Fruit fly (Drosophila melanogaster): ENCODE results near the gene CG2931.

dm6 chr3R:5611733-5612132, 43.3 kb upstream of the CG2931 start:
- TF ChIP-seq CG11762 (GFP tag; optimal IDR thresholded peaks at IDR 0.05; ENCODE audit: insufficient read depth) = no peak
- TF ChIP-seq net (GFP tag; optimal IDR thresholded peaks at IDR 0.05) = no peak
- TF ChIP-seq fd59A (GFP tag; optimal IDR thresholded peaks at IDR 0.05) = no peak
- no peak for TF ChIP-seq CG10669 (GFP tag; optimal IDR thresholded peaks at IDR 0.05)
- no peak for TF ChIP-seq CG11902 (GFP tag; optimal IDR thresholded peaks at IDR 0.05)
- no peak for TF ChIP-seq acj6 (GFP tag; optimal IDR thresholded peaks at IDR 0.05)
- TF ChIP-seq Eip93F (GFP tag; optimal IDR thresholded peaks at IDR 0.05) = no peak
- TF ChIP-seq OdsH (GFP tag; optimal IDR thresholded peaks at IDR 0.05) = no peak
- TF ChIP-seq dsx (GFP tag; optimal IDR thresholded peaks at IDR 0.05; ENCODE audit: poor library complexity, severe bottlenecking) = no peak
- TF ChIP-seq Gug (GFP tag; IDR thresholded peaks at IDR 0.05) = no peak
- no peak for TF ChIP-seq vri (GFP tag; optimal IDR thresholded peaks at IDR 0.05)
- no peak for TF ChIP-seq spab (GFP tag; optimal IDR thresholded peaks at IDR 0.05)

All from whole organism, prepupa.